Worm (Caenorhabditis elegans) whole organism, L3 larva: ENCODE results near the gene T19C4.24.

ENCODE experiments used
- aly-2 ChIP-seq: fragments of 150-350 bp; optimal IDR thresholded peaks from 2 replicates; lab custom pipeline; 2014; ENCODE audit warnings: missing biosample characterization, missing genetic modification characterization
- nhr-28 ChIP-seq: fragments of 150-350 bp; optimal IDR thresholded peaks from 2 replicates; lab custom pipeline; 2014; ENCODE audit warnings: missing biosample characterization, missing genetic modification characterization
- nhr-77 ChIP-seq: fragments of 150-350 bp; optimal IDR thresholded peaks from 2 replicates; lab custom pipeline; 2014; ENCODE audit warnings: missing biosample characterization, missing genetic modification characterization
- pqm-1 ChIP-seq: fragments of 150-350 bp; optimal IDR thresholded peaks from 2 replicates; lab custom pipeline; 2017; ENCODE audit warnings: missing biosample characterization, missing genetic modification characterization, inconsistent platforms
- sea-2 ChIP-seq: fragments of 150-350 bp; sonication (generic microtip); optimal IDR thresholded peaks from 4 replicates; lab custom pipeline; 2014; ENCODE audit warnings: missing biosample characterization, missing genetic modification reagents, missing genetic modification characterization
- snpc-4 ChIP-seq: fragments of 150-350 bp; optimal IDR thresholded peaks from 2 replicates; lab custom pipeline; 2014; ENCODE audit warnings: missing biosample characterization, missing genetic modification characterization
- unc-62 ChIP-seq: fragments of 150-350 bp; sonication (generic microtip); optimal IDR thresholded peaks from 4 replicates; lab custom pipeline; 2014; ENCODE audit warnings: missing biosample characterization, missing genetic modification reagents, missing genetic modification characterization
- ztf-4 ChIP-seq: fragments of 150-350 bp; optimal IDR thresholded peaks from 2 replicates; lab custom pipeline; 2014; ENCODE audit warnings: missing biosample characterization, missing genetic modification characterization

- TF ChIP-seq pqm-1 (tag; lab: Kevin White, UChicago) (no peak), snpc-4 (tag; lab: Kevin White, UChicago) (no peak), unc-62 (no peak), nhr-77 (tag; lab: Kevin White, UChicago) (no peak), nhr-28 (no peak), aly-2 (tag; lab: Kevin White, UChicago) (no peak), ztf-4 (tag; lab: Kevin White, UChicago) (no peak), sea-2 (no peak)
Observed at ce11 chrV:11155553-11155952, 8.7 kb upstream of the T19C4.24 start, which contains the start of gene srg-38.
